Fruit fly (Drosophila melanogaster) whole organism, embryonic: ENCODE data around the gene Vps29.

Experiments used
- B-H1 ChIP-seq: fragments of 200-800 bp; sonication (Bioruptor generic); IDR thresholded peaks from 3 replicates; pipeline ENCODE4 v1.3.6; 2022; ENCODE audit warnings: missing biosample characterization, missing genetic modification characterization
- CG1024 ChIP-seq: fragments of 200-800 bp; sonication (Bioruptor generic); IDR thresholded peaks from 2 replicates; pipeline ENCODE4 v1.3.6; 2022; ENCODE audit warnings: missing biosample characterization, missing genetic modification characterization
- CG10321 ChIP-seq: fragments of 200-800 bp; sonication (Bioruptor generic); IDR thresholded peaks from 2 replicates; pipeline ENCODE4 v1.3.6; 2022; ENCODE audit warnings: missing biosample characterization, missing genetic modification characterization
- CG10979 ChIP-seq: fragments of 200-800 bp; sonication (Bioruptor generic); optimal IDR thresholded peaks from 2 replicates; lab custom pipeline; 2018; ENCODE audit warnings: missing biosample characterization, mild to moderate bottlenecking, missing genetic modification characterization, moderate library complexity
- CG11696 ChIP-seq: fragments of 200-800 bp; sonication (Bioruptor generic); IDR thresholded peaks from 2 replicates; pipeline ENCODE4 v1.3.6; 2022; ENCODE audit warnings: missing biosample characterization, missing genetic modification characterization
- CG12769 ChIP-seq: fragments of 200-800 bp; sonication (Bioruptor generic); optimal IDR thresholded peaks from 2 replicates; lab custom pipeline; 2019; ENCODE audit warnings: missing biosample characterization, mild to moderate bottlenecking, missing genetic modification characterization, moderate library complexity
- CG17359 ChIP-seq: fragments of 200-800 bp; sonication (Bioruptor generic); optimal IDR thresholded peaks from 3 replicates; lab custom pipeline; 2018; ENCODE audit warnings: missing biosample characterization, mild to moderate bottlenecking, missing genetic modification characterization, moderate library complexity
- CG18764 ChIP-seq: fragments of 200-800 bp; sonication (Bioruptor generic); optimal IDR thresholded peaks from 3 replicates; lab custom pipeline; 2016; ENCODE audit warnings: missing biosample characterization, missing genetic modification characterization
- CG30020 ChIP-seq: fragments of 200-800 bp; optimal IDR thresholded peaks from 2 replicates; lab custom pipeline; 2019; ENCODE audit warnings: missing biosample characterization, mild to moderate bottlenecking, missing genetic modification characterization, moderate library complexity
- CG30431 ChIP-seq: fragments of 200-800 bp; sonication (Bioruptor generic); optimal IDR thresholded peaks from 2 replicates; lab custom pipeline; 2017; ENCODE audit warnings: missing biosample characterization, missing genetic modification characterization
- CG4617 ChIP-seq: fragments of 200-800 bp; sonication (Bioruptor generic); optimal IDR thresholded peaks from 3 replicates; lab custom pipeline; 2016; ENCODE audit warnings: missing biosample characterization, missing genetic modification characterization, borderline replicate concordance
- CG6272 ChIP-seq: fragments of 200-800 bp; sonication (Bioruptor generic); IDR thresholded peaks from 2 replicates; pipeline ENCODE4 v1.3.6; 2022; ENCODE audit warnings: missing biosample characterization, missing genetic modification characterization
- CG7357 ChIP-seq: fragments of 200-800 bp; sonication (Bioruptor generic); IDR thresholded peaks from 3 replicates; pipeline ENCODE4 v1.3.6; 2022; ENCODE audit warnings: missing biosample characterization, missing genetic modification characterization
- CG7745 ChIP-seq: fragments of 200-800 bp; sonication (Bioruptor generic); optimal IDR thresholded peaks from 2 replicates; lab custom pipeline; 2018; ENCODE audit warnings: missing biosample characterization, mild to moderate bottlenecking, missing genetic modification characterization, moderate library complexity
- CG7839 ChIP-seq: fragments of 200-800 bp; sonication (Bioruptor generic); optimal IDR thresholded peaks from 3 replicates; lab custom pipeline; 2018; ENCODE audit warnings: missing biosample characterization, mild to moderate bottlenecking, missing genetic modification characterization, moderate library complexity
- CG9797 ChIP-seq: fragments of 200-800 bp; sonication (Bioruptor generic); optimal IDR thresholded peaks from 3 replicates; lab custom pipeline; 2018; ENCODE audit warnings: missing biosample characterization, mild to moderate bottlenecking, missing genetic modification characterization
- Chrac-16 ChIP-seq: fragments of 200-800 bp; sonication (Bioruptor generic); optimal IDR thresholded peaks from 3 replicates; lab custom pipeline; 2016; ENCODE audit warnings: missing biosample characterization, missing genetic modification characterization
- Dad ChIP-seq: fragments of 200-800 bp; sonication (Bioruptor generic); optimal IDR thresholded peaks from 3 replicates; lab custom pipeline; 2016; ENCODE audit warnings: missing biosample characterization, missing genetic modification characterization
- Dref ChIP-seq: fragments of 200-800 bp; sonication (Bioruptor generic); IDR thresholded peaks from 2 replicates; pipeline ENCODE4 v1.3.6; 2022; ENCODE audit warnings: missing biosample characterization, missing genetic modification characterization
- Ets97D ChIP-seq: fragments of 200-800 bp; sonication (Bioruptor generic); optimal IDR thresholded peaks from 3 replicates; lab custom pipeline; 2016; ENCODE audit warnings: missing biosample characterization, missing genetic modification characterization
- Gsc ChIP-seq: fragments of 200-800 bp; sonication (Bioruptor generic); IDR thresholded peaks from 2 replicates; pipeline ENCODE4 v1.3.6; 2022; ENCODE audit warnings: missing biosample characterization, missing genetic modification characterization
- H2.0 ChIP-seq: fragments of 200-800 bp; sonication (Bioruptor generic); IDR thresholded peaks from 2 replicates; pipeline ENCODE4 v1.3.6; 2022; ENCODE audit warnings: missing biosample characterization, missing genetic modification characterization
- HLH54F ChIP-seq: fragments of 200-800 bp; sonication (Bioruptor generic); optimal IDR thresholded peaks from 3 replicates; lab custom pipeline; 2016; ENCODE audit warnings: missing biosample characterization, missing genetic modification characterization
- Hmr ChIP-seq: fragments of 200-800 bp; sonication (Bioruptor generic); optimal IDR thresholded peaks from 3 replicates; lab custom pipeline; 2017; ENCODE audit warnings: mild to moderate bottlenecking, missing biosample characterization, missing genetic modification reagents, missing genetic modification characterization
- Hsf ChIP-seq: fragments of 200-800 bp; sonication (Bioruptor generic); optimal IDR thresholded peaks from 3 replicates; lab custom pipeline; 2016; ENCODE audit warnings: missing biosample characterization, missing genetic modification characterization
- MTF-1 ChIP-seq: fragments of 200-800 bp; sonication (Bioruptor generic); optimal IDR thresholded peaks from 2 replicates; lab custom pipeline; 2018; ENCODE audit warnings: missing biosample characterization, mild to moderate bottlenecking, missing genetic modification characterization, borderline replicate concordance
- Meics ChIP-seq: fragments of 200-800 bp; sonication (Bioruptor generic); optimal IDR thresholded peaks from 2 replicates; lab custom pipeline; 2017; ENCODE audit warnings: missing biosample characterization, mild to moderate bottlenecking, missing genetic modification characterization
- NC2β ChIP-seq: fragments of 200-800 bp; sonication (Bioruptor generic); optimal IDR thresholded peaks from 2 replicates; lab custom pipeline; 2016; ENCODE audit warnings: missing biosample characterization, missing genetic modification characterization
- Sox102F ChIP-seq: fragments of 200-800 bp; sonication (Bioruptor generic); optimal IDR thresholded peaks from 2 replicates; lab custom pipeline; 2018; ENCODE audit warnings: missing biosample characterization, mild to moderate bottlenecking, missing genetic modification characterization, moderate library complexity
- amos ChIP-seq: fragments of 200-800 bp; sonication (Bioruptor generic); IDR thresholded peaks from 2 replicates; pipeline ENCODE4 v1.3.6; 2022; ENCODE audit warnings: missing biosample characterization, missing genetic modification characterization; ENCODE audit not compliant: partially characterized antibody
- btn ChIP-seq: fragments of 200-800 bp; sonication (Bioruptor generic); optimal IDR thresholded peaks from 2 replicates; lab custom pipeline; 2016; ENCODE audit warnings: missing biosample characterization, missing genetic modification characterization
- cad ChIP-seq: fragments of >200 bp; optimal IDR thresholded peaks from 2 replicates; lab custom pipeline; 2017; ENCODE audit warnings: missing biosample characterization, missing genetic modification characterization
- ewg ChIP-seq: fragments of 200-800 bp; sonication (Bioruptor generic); optimal IDR thresholded peaks from 3 replicates; lab custom pipeline; 2017; ENCODE audit warnings: mild to moderate bottlenecking, missing biosample characterization, missing genetic modification reagents, missing genetic modification characterization
- exex ChIP-seq: fragments of 200-800 bp; sonication (Bioruptor generic); optimal IDR thresholded peaks from 4 replicates; lab custom pipeline; 2018; ENCODE audit warnings: missing biosample characterization, mild to moderate bottlenecking, missing genetic modification characterization, moderate library complexity
- fd102C ChIP-seq: fragments of 200-800 bp; sonication (Bioruptor generic); optimal IDR thresholded peaks from 2 replicates; lab custom pipeline; 2018; ENCODE audit warnings: missing biosample characterization, mild to moderate bottlenecking, missing genetic modification characterization, moderate library complexity
- fu2 ChIP-seq: fragments of 200-800 bp; sonication (Bioruptor generic); optimal IDR thresholded peaks from 2 replicates; lab custom pipeline; 2016; ENCODE audit warnings: missing biosample characterization, missing genetic modification characterization
- gsb-n ChIP-seq: fragments of 200-800 bp; sonication (Bioruptor generic); optimal IDR thresholded peaks from 3 replicates; lab custom pipeline; 2018; ENCODE audit warnings: missing biosample characterization, mild to moderate bottlenecking, missing genetic modification characterization
- her ChIP-seq: fragments of 200-800 bp; sonication (Bioruptor generic); optimal IDR thresholded peaks from 2 replicates; lab custom pipeline; 2016; ENCODE audit warnings: missing biosample characterization, missing genetic modification characterization
- lmd ChIP-seq: fragments of 200-800 bp; sonication (Bioruptor generic); IDR thresholded peaks from 2 replicates; pipeline ENCODE4 v1.3.6; 2022; ENCODE audit warnings: missing biosample characterization, missing genetic modification characterization
- maf-S ChIP-seq: fragments of 200-800 bp; sonication (Bioruptor generic); optimal IDR thresholded peaks from 2 replicates; lab custom pipeline; 2016; ENCODE audit warnings: missing biosample characterization, missing genetic modification characterization
- nerfin-1 ChIP-seq: fragments of 200-800 bp; sonication (Bioruptor generic); optimal IDR thresholded peaks from 3 replicates; lab custom pipeline; 2019; ENCODE audit warnings: missing biosample characterization, mild to moderate bottlenecking, missing genetic modification characterization, moderate library complexity
- nerfin-2 ChIP-seq: fragments of 200-800 bp; sonication (Bioruptor generic); IDR thresholded peaks from 2 replicates; pipeline ENCODE4 v1.3.6; 2022; ENCODE audit warnings: missing biosample characterization, missing genetic modification characterization; ENCODE audit not compliant: partially characterized antibody
- pan ChIP-seq, 4 experiments: fragments of >200 bp in 3 of 4; fragments of 200-800 bp in 1 of 4; sonication (Bioruptor generic) in 1 of 4; optimal IDR thresholded peaks in 3 of 4; IDR thresholded peaks in 1 of 4; 2 replicates each; pipeline versions ENCODE4 v1.3.6 to Lab custom; 2017 to 2022; ENCODE audit warnings: missing biosample characterization in 2 of 4, missing genetic modification characterization in 2 of 4, mixed read lengths in 1 of 4
- so ChIP-seq: fragments of 200-800 bp; sonication (Bioruptor generic); IDR thresholded peaks from 3 replicates; pipeline ENCODE4 v1.3.6; 2022; ENCODE audit warnings: missing biosample characterization, missing genetic modification characterization
- toy ChIP-seq: fragments of 200-800 bp; sonication (Bioruptor generic); IDR thresholded peaks from 2 replicates; pipeline ENCODE4 v1.3.6; 2022; ENCODE audit warnings: missing biosample characterization, missing genetic modification characterization
- twi ChIP-seq: fragments of 200-800 bp; optimal IDR thresholded peaks from 2 replicates; lab custom pipeline; 2019; ENCODE audit warnings: missing biosample characterization, mild to moderate bottlenecking, missing genetic modification characterization, moderate library complexity
- unc-4 ChIP-seq: fragments of 200-800 bp; sonication (Bioruptor generic); IDR thresholded peaks from 2 replicates; pipeline ENCODE4 v1.3.6; 2022; ENCODE audit warnings: missing biosample characterization, missing genetic modification characterization; ENCODE audit not compliant: partially characterized antibody
- unpg ChIP-seq: fragments of 200-800 bp; sonication (Bioruptor generic); optimal IDR thresholded peaks from 3 replicates; lab custom pipeline; 2018; ENCODE audit warnings: missing biosample characterization, mild to moderate bottlenecking, missing genetic modification characterization, moderate library complexity
- vvl ChIP-seq: fragments of 200-800 bp; sonication (Bioruptor generic); IDR thresholded peaks from 2 replicates; pipeline ENCODE4 v1.3.6; 2022; ENCODE audit warnings: missing biosample characterization, missing genetic modification characterization
- zfh1 ChIP-seq: fragments of 200-800 bp; sonication (Bioruptor generic); IDR thresholded peaks from 3 replicates; pipeline ENCODE4 v1.3.6; 2022; ENCODE audit warnings: missing biosample characterization, missing genetic modification characterization

Vps29 gene

DNA sequence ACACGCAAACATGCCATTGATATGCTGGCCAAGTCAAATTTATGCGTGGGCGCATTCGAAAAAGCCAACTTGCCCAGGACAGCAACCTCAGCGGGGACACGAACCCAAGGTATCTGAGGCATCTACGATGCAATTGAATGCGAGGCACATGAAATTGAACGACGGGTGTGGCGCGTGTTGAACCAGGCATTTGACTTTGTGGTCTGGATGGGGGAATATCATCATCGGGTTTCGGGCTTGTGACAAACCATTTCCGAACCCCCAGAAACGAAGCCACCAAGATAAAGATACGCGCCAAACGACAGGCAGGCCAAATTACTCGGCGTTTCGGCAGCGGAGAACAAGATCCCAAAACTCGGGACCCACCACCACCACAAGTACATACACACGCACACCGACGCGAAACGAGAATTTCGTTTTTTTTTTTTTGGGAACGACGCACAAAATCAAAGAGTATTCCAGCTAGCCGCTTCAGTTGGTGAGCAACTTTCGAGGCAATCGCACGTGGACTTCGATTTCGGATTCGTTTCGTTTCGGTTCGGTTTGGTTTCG, 7.8 kb upstream of the Vps29 start, which contains the start of gene MFS3 (continued):
- TF ChIP-seq CG10979 (tag; lab: Kevin White, UChicago), result no peak
- TF ChIP-seq her, result peak; percentile 25
- TF ChIP-seq so (GFP tag; lab: Robert Waterston, UW), result peak; percentile 71; the same call in 2 of the 3 replicates
- TF ChIP-seq amos (GFP tag; lab: Robert Waterston, UW), result 0 out of 2 replicates have a peak, but pooled peaks have one; percentile 11
- TF ChIP-seq unpg, result no peak
- no peak for TF ChIP-seq CG18764 (GFP tag; lab: Kevin White, UChicago)
- TF ChIP-seq CG30431 (GFP tag; lab: Kevin White, UChicago), result no peak
- TF ChIP-seq Ets97D (GFP tag; lab: Kevin White, UChicago), result peak; percentile 19
- TF ChIP-seq CG7745 (tag; lab: Kevin White, UChicago), result no peak
- no peak for TF ChIP-seq zfh1 (GFP tag; lab: Robert Waterston, UW)
- TF ChIP-seq Hmr, result peak; percentile 74
- no peak for TF ChIP-seq fu2 (GFP tag; lab: Kevin White, UChicago)
- no peak for TF ChIP-seq H2.0 (GFP tag; lab: Robert Waterston, UW)
- no peak for TF ChIP-seq nerfin-2
- no peak for TF ChIP-seq maf-S (GFP tag; lab: Kevin White, UChicago)
- no peak for TF ChIP-seq Sox102F
- TF ChIP-seq CG7357, result no peak
- peak; percentile 32 for TF ChIP-seq CG17359
- peak; percentile 13 for TF ChIP-seq Meics (GFP tag; lab: Kevin White, UChicago)
- TF ChIP-seq CG6272 (GFP tag; lab: Robert Waterston, UW), result peak; percentile 6; the same call in 1 of the 2 replicates
- peak; percentile 51 for TF ChIP-seq MTF-1 (GFP tag; lab: Kevin White, UChicago)
- no peak for TF ChIP-seq nerfin-1
- TF ChIP-seq CG12769 (tag; lab: Kevin White, UChicago), result peak; percentile 89
- TF ChIP-seq unc-4 (GFP tag; lab: Robert Waterston, UW), result no peak
- peak; percentile 28 for TF ChIP-seq Hsf (GFP tag; lab: Kevin White, UChicago)
- TF ChIP-seq ewg (GFP tag; lab: Kevin White, UChicago), result peak; percentile 99
- TF ChIP-seq vvl (GFP tag; lab: Robert Waterston, UW), result peak; percentile 61; the same call in 1 of the 2 replicates
- TF ChIP-seq lmd (GFP tag; lab: Robert Waterston, UW), result no peak
- TF ChIP-seq twi (tag; lab: Kevin White, UChicago), result no peak
- TF ChIP-seq gsb-n, result no peak
- no peak for TF ChIP-seq fd102C (GFP tag; lab: Kevin White, UChicago)
- no peak for TF ChIP-seq exex (tag; lab: Kevin White, UChicago)
- TF ChIP-seq CG9797 (GFP tag; lab: Kevin White, UChicago), result no peak
- TF ChIP-seq CG1024 (GFP tag; lab: Robert Waterston, UW), result no peak
- 0 out of 2 replicates have a peak, but pooled peaks have one; percentile 29 for TF ChIP-seq Dref
- no peak for TF ChIP-seq CG4617 (GFP tag; lab: Kevin White, UChicago)
- no peak for TF ChIP-seq pan (optimal IDR thresholded peaks at IDR 0.05; lab: Kevin White, UChicago)
- TF ChIP-seq pan (GFP tag; optimal IDR thresholded peaks at IDR 0.05 in 1 of 2, IDR thresholded peaks at IDR 0.05 in 1 of 2), result no peak
- peak; percentile 19 for TF ChIP-seq NC2β (GFP tag; lab: Kevin White, UChicago)
- TF ChIP-seq CG11696 (GFP tag; lab: Robert Waterston, UW), result no peak
- no peak for TF ChIP-seq CG7839
- TF ChIP-seq HLH54F (GFP tag; lab: Kevin White, UChicago), result no peak
- TF ChIP-seq Dad, result no peak
- no peak for TF ChIP-seq CG10321 (GFP tag; lab: Robert Waterston, UW)
- no peak for TF ChIP-seq Chrac-16
- peak; percentile 41; the same call in 1 of the 2 replicates for TF ChIP-seq toy (GFP tag; lab: Robert Waterston, UW)
- TF ChIP-seq cad (GFP tag; lab: Kevin White, UChicago), result no peak
- TF ChIP-seq B-H1 (GFP tag; lab: Robert Waterston, UW), result no peak
- TF ChIP-seq CG30020 (tag; lab: Kevin White, UChicago), result no peak
- TF ChIP-seq Gsc, result no peak
- no peak for TF ChIP-seq btn
